Worm (Caenorhabditis elegans): ENCODE results near the gene Y53G8AL.4.

The Y53G8AL.4 gene

DNA sequence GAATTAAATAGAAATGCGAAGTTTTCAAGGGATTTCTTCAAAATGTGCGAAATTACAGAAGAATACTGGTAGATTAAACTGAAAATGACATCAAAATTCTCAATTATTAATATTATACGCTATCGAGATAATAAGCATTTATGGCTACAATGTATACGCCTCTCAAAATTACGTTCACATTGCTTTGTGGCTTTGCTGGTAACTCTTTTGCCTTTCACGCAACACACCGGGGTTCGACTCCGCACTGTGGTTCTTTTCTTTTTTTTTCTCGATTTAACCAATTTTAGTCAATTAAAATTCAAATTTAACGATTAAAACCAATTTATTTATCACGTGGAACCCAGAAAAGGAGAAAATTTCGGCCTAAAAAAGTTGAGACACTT lies 1.4 kb downstream of the Y53G8AL.4 start (continued):
- TF ChIP-seq ama-1 (optimal IDR thresholded peaks at IDR 0.05): no peak
- no peak for TF ChIP-seq lsy-2 (tag; optimal IDR thresholded peaks at IDR 0.05)
- TF ChIP-seq T26A8.4 (GFP tag; IDR thresholded peaks at IDR 0.05): peak; percentile 74
- peak; percentile 71 to 90; a peak in 3 of 4 replicates for TF ChIP-seq madf-5 (GFP tag; IDR thresholded peaks at IDR 0.05)
- TF ChIP-seq tra-1 (GFP tag; IDR thresholded peaks at IDR 0.05): peak; percentile 83
- no peak for TF ChIP-seq ceh-82 (tag; optimal IDR thresholded peaks at IDR 0.05)
- TF ChIP-seq fkh-10 (GFP tag; optimal IDR thresholded peaks at IDR 0.05): no peak
- peak; percentile 11 for TF ChIP-seq ztf-7 (tag; optimal IDR thresholded peaks at IDR 0.05)

DNA sequence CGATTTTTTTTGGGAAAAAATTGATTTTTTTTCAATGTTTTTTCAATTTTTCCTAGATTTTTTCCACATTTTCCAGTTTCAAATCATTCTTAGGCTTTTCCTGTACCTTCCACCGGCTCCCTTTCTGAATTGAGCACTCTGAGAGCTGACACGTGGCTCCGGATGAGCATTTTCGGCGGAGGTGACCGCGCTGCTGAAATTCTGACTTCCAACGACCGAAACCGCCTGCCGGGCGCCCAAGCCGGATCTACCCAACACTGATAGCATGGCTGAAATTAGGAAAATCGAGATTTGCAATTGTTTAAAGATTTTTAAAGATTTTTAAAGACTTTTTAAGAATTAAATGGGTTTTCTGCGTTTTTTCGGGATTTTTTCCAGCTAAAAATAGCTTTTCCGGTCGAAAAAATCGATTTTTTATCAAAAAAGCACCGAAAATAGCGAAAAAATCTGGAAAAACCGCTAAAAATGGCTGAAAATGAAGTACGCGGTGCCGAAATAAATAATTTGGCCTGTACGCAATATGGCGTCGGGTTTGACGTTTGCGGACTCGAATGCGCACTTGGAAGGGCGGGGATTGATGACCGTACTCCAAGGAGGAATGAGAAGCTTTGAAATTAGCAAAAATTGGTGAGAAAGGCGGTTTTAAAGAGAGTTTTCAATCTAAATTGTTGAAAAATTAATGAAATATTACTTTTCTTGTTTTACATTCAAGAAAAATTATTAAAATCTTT lies 2.0 kb downstream of the Y53G8AL.4 start, which contains the start of gene nduf-9:
TSS of gene nduf-9 (minus strand) at position 269 of the 731 bp plus-strand sequence.
- TF ChIP-seq lin-29 (GFP tag; IDR thresholded peaks at IDR 0.05): no peak
- TF ChIP-seq lin-1 (GFP tag; IDR thresholded peaks at IDR 0.05): no peak
- TF ChIP-seq daf-12 (tag; optimal IDR thresholded peaks at IDR 0.05): no peak
- no peak for TF ChIP-seq zfp-2 (tag; optimal IDR thresholded peaks at IDR 0.05)
- TF ChIP-seq mxl-3 (GFP tag; optimal IDR thresholded peaks at IDR 0.05): no peak
- TF ChIP-seq hif-1 (tag; optimal IDR thresholded peaks at IDR 0.05): no peak
- TF ChIP-seq pqm-1 (tag; optimal IDR thresholded peaks at IDR 0.05): no peak
- TF ChIP-seq unc-62 (GFP tag; optimal IDR thresholded peaks at IDR 0.05 in 1 of 2): peak in 1 of 2 experiments; percentile 63
- no peak for TF ChIP-seq unc-62 (tag; optimal IDR thresholded peaks at IDR 0.05)
- TF ChIP-seq zip-2 (tag; optimal IDR thresholded peaks at IDR 0.05): no peak
- TF ChIP-seq lsy-2 (tag; optimal IDR thresholded peaks at IDR 0.05): peak; percentile 30 to 95
- TF ChIP-seq ceh-82 (tag; optimal IDR thresholded peaks at IDR 0.05): no peak
- no peak for TF ChIP-seq nhr-111 (GFP tag; optimal IDR thresholded peaks at IDR 0.05)
- TF ChIP-seq fos-1 (tag; optimal IDR thresholded peaks at IDR 0.05): no peak
- no peak for TF ChIP-seq ZK546.5 (tag; optimal IDR thresholded peaks at IDR 0.05)
- TF ChIP-seq ces-1 (GFP tag; optimal IDR thresholded peaks at IDR 0.05): no peak
- TF ChIP-seq D1046.2 (GFP tag; IDR thresholded peaks at IDR 0.05): no peak
- TF ChIP-seq egl-43 (GFP tag; IDR thresholded peaks at IDR 0.05): no peak
- TF ChIP-seq saeg-2 (GFP tag; IDR thresholded peaks at IDR 0.05): no peak
- TF ChIP-seq zfp-3 (GFP tag; conservative IDR thresholded peaks at IDR 0.05): no peak
- no peak for TF ChIP-seq F37D6.2 (tag; optimal IDR thresholded peaks at IDR 0.05)
- no peak for TF ChIP-seq ztf-7 (tag; optimal IDR thresholded peaks at IDR 0.05)
- no peak for TF ChIP-seq hlh-11 (tag; optimal IDR thresholded peaks at IDR 0.05)
- TF ChIP-seq dpl-1 (GFP tag; optimal IDR thresholded peaks at IDR 0.05): peak; percentile 49
- no peak for TF ChIP-seq nhr-237 (tag; optimal IDR thresholded peaks at IDR 0.05)
- TF ChIP-seq nhr-77 (tag; optimal IDR thresholded peaks at IDR 0.05): no peak
- peak; percentile 6 for TF ChIP-seq rbr-2 (tag; optimal IDR thresholded peaks at IDR 0.05)
- TF ChIP-seq egl-27 (tag; optimal IDR thresholded peaks at IDR 0.05): no peak
- no peak for TF ChIP-seq unc-130 (GFP tag; optimal IDR thresholded peaks at IDR 0.05)
- no peak for TF ChIP-seq pha-4 (GFP tag; IDR thresholded peaks at IDR 0.05)
- no peak for TF ChIP-seq pha-4 (tag; optimal IDR thresholded peaks at IDR 0.05)
- TF ChIP-seq fkh-10 (GFP tag; optimal IDR thresholded peaks at IDR 0.05): no peak
- TF ChIP-seq nhr-10 (tag; optimal IDR thresholded peaks at IDR 0.05): no peak
- no peak for TF ChIP-seq arid-1 (GFP tag; conservative IDR thresholded peaks at IDR 0.05)
- no peak for TF ChIP-seq nhr-6 (tag; optimal IDR thresholded peaks at IDR 0.05)
- no peak for TF ChIP-seq daf-16 (GFP tag; optimal IDR thresholded peaks at IDR 0.05)
- TF ChIP-seq daf-16 (tag; optimal IDR thresholded peaks at IDR 0.05): no peak
- no peak for TF ChIP-seq madf-5 (GFP tag; IDR thresholded peaks at IDR 0.05)
- TF ChIP-seq sdz-12 (GFP tag; optimal IDR thresholded peaks at IDR 0.05): no peak
- no peak for TF ChIP-seq madf-9 (GFP tag; conservative IDR thresholded peaks at IDR 0.05)
- TF ChIP-seq lin-13 (GFP tag; optimal IDR thresholded peaks at IDR 0.05): peak; percentile 29
- peak; percentile 9 for TF ChIP-seq lin-38 (GFP tag; IDR thresholded peaks at IDR 0.05)
- TF ChIP-seq hlh-30 (tag; optimal IDR thresholded peaks at IDR 0.05; ENCODE audit: insufficient read depth): peak; percentile 11
- TF ChIP-seq dmd-6 (GFP tag; IDR thresholded peaks at IDR 0.05): no peak
- TF ChIP-seq set-16 (GFP tag; IDR thresholded peaks at IDR 0.05): peak; percentile 52; the same call in 1 of the 2 replicates
- TF ChIP-seq Y5F2A.4 (GFP tag; optimal IDR thresholded peaks at IDR 0.05): no peak
